Worm (Caenorhabditis elegans): Measurements from ENCODE around the gene klp-19.

Gene klp-19

DNA sequence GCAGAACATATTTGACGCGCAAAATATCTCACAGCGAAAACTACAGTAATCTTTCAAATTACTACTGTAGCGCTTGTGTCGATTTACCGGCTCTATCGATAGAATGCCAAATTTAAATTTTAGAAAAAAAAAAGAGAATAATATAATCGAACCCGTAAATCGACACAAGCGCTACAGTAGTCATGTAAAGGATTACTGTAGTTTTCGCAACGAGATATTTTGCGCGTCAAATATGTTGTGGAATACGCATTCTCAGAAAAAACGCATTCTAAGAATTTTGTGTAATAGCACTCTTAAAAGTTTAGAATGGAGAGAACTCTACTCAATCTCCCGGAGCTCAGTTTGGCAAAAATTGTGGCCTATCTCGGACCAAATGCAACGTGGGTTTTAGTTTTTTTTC lies 41.5 kb downstream of the klp-19 start, which contains the start of gene F56A8.5:
F56A8.5 (plus strand) TSS at position 301 of the 400 bp plus-strand sequence.
- TF ChIP-seq F13C5.2 (tag; optimal IDR thresholded peaks at IDR 0.05) (no peak), ceh-13 (GFP tag; optimal IDR thresholded peaks at IDR 0.05) (no peak), B0310.2 (tag; optimal IDR thresholded peaks at IDR 0.05) (no peak), ets-7 (tag; optimal IDR thresholded peaks at IDR 0.05) (no peak), hnd-1 (tag; optimal IDR thresholded peaks at IDR 0.05) (no peak), sea-1 (GFP tag; conservative IDR thresholded peaks at IDR 0.05) (no peak), hmbx-1 (tag; optimal IDR thresholded peaks at IDR 0.05) (no peak), tra-4 (tag; optimal IDR thresholded peaks at IDR 0.05) (no peak), aly-1 (tag; optimal IDR thresholded peaks at IDR 0.05) (no peak), tbx-37 (GFP tag; conservative IDR thresholded peaks at IDR 0.05) (no peak), tbx-11 (GFP tag; IDR thresholded peaks at IDR 0.05) (no peak), scrt-1 (GFP tag; IDR thresholded peaks at IDR 0.05) (no peak), ceh-36 (tag; optimal IDR thresholded peaks at IDR 0.05) (no peak), hmg-4 (GFP tag; optimal IDR thresholded peaks at IDR 0.05) (no peak), ama-1 (optimal IDR thresholded peaks at IDR 0.05) (no peak), pes-1 (GFP tag; IDR thresholded peaks at IDR 0.05) (no peak), flt-1 (GFP tag; IDR thresholded peaks at IDR 0.05) (no peak)

DNA sequence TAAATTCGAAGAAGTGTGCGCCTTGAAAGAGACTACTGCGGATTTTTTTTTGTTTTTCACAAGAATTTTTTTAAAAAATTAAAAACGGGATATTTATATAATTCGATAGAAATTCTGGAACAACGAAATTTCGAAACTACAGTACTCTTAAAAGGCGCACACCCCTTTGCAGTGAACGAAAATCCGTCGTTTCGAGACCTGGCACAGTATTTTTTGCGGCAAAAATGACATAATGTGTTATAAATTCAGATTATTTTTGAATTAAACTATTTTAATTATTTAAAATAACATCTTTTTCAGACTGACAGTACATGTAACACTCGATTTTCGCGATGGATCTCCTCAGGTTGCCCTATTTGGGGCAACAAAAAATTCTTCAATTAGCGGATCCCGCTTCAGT lies 44.1 kb downstream of the klp-19 start, which contains the start of gene F56A8.4:
F56A8.4 (plus strand) TSS at position 301 of the 400 bp plus-strand sequence.
- TF ChIP-seq B0310.2 (tag; optimal IDR thresholded peaks at IDR 0.05) (no peak), ceh-36 (tag; optimal IDR thresholded peaks at IDR 0.05) (no peak), hmg-4 (GFP tag; optimal IDR thresholded peaks at IDR 0.05) (no peak)

- TF ChIP-seq ceh-36 (tag; optimal IDR thresholded peaks at IDR 0.05), result no peak
- TF ChIP-seq B0310.2 (tag; optimal IDR thresholded peaks at IDR 0.05), result no peak
- no peak for TF ChIP-seq hmg-4 (GFP tag; optimal IDR thresholded peaks at IDR 0.05)
- TF ChIP-seq hnd-1 (tag; optimal IDR thresholded peaks at IDR 0.05), result no peak
- TF ChIP-seq aly-1 (tag; optimal IDR thresholded peaks at IDR 0.05), result no peak
These were observed 46.7 kb downstream of the klp-19 start for ce11 chrIII:13260344-13260743.

DNA sequence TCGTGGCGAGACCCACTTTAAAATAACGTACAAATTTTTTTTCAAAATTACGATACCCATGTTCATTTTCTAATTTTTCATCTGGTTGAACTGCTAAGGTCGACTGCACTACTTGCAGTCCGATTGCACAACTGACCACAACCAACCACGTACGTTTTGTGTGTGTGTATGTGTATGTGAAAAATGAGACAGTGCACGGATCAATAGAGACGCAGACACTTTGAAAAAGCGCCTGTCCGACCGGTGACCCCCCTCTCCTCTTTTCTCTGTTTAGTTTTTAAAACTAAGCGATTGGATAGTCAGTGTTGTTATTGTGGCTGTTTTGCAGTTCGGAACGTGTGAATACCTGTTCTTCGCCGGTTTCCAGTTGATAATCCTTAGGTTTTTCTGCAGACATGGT lies 48.3 kb downstream of the klp-19 start:
- no peak for TF ChIP-seq ceh-36 (tag; optimal IDR thresholded peaks at IDR 0.05)
- TF ChIP-seq aly-1 (tag; optimal IDR thresholded peaks at IDR 0.05), result no peak
- TF ChIP-seq ets-7 (tag; optimal IDR thresholded peaks at IDR 0.05), result no peak
- TF ChIP-seq tra-4 (tag; optimal IDR thresholded peaks at IDR 0.05), result no peak
- TF ChIP-seq B0310.2 (tag; optimal IDR thresholded peaks at IDR 0.05), result no peak
- TF ChIP-seq pes-1 (GFP tag; IDR thresholded peaks at IDR 0.05), result 0 out of 2 replicates have a peak, but pooled peaks have one; percentile 25

DNA sequence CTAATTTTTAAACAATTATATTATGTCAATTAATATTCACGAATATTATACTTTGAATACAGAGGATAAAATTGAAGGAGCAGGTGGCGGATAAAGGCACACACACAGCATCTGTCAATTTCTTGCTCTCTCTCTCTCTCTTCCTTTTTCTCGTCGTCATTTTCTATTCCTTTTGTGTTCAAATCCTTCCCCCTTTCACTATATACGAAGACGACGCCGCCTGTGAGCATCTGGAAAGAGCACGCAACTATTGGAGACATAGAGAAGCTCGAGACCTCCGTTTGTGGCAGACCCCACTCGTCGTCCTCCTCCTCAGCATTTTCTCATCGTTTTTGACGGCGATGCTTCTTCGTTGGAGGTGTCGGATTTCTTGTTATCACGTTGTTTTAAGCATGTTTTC lies 48.9 kb downstream of the klp-19 start:
- TF ChIP-seq hmg-4 (GFP tag; optimal IDR thresholded peaks at IDR 0.05) (peak; percentile 30), hmbx-1 (tag; optimal IDR thresholded peaks at IDR 0.05) (no peak)

ce11 chrIII:13256438-13256928 lies 50.6 kb downstream of the klp-19 start, which contains the start of gene F56A8.3:
F56A8.3 (plus strand) TSS chrIII:13256878.
- TF ChIP-seq F13C5.2 (tag; optimal IDR thresholded peaks at IDR 0.05) (peak; percentile 39), ceh-36 (tag; optimal IDR thresholded peaks at IDR 0.05) (no peak)

- TF ChIP-seq ets-7 (tag; optimal IDR thresholded peaks at IDR 0.05), result no peak
- TF ChIP-seq ceh-13 (GFP tag; optimal IDR thresholded peaks at IDR 0.05), result no peak
- no peak for TF ChIP-seq B0310.2 (tag; optimal IDR thresholded peaks at IDR 0.05)
- TF ChIP-seq tbx-11 (GFP tag; IDR thresholded peaks at IDR 0.05), result no peak
- no peak for TF ChIP-seq tra-4 (tag; optimal IDR thresholded peaks at IDR 0.05)
- no peak for TF ChIP-seq scrt-1 (GFP tag; IDR thresholded peaks at IDR 0.05)
- TF ChIP-seq hnd-1 (tag; optimal IDR thresholded peaks at IDR 0.05), result no peak
- no peak for TF ChIP-seq sea-1 (GFP tag; conservative IDR thresholded peaks at IDR 0.05)
- TF ChIP-seq F13C5.2 (tag; optimal IDR thresholded peaks at IDR 0.05), result no peak
- TF ChIP-seq ceh-36 (tag; optimal IDR thresholded peaks at IDR 0.05), result no peak
- TF ChIP-seq ama-1 (optimal IDR thresholded peaks at IDR 0.05), result no peak
- no peak for TF ChIP-seq hmg-4 (GFP tag; optimal IDR thresholded peaks at IDR 0.05)
- TF ChIP-seq flt-1 (GFP tag; IDR thresholded peaks at IDR 0.05), result no peak
- TF ChIP-seq pes-1 (GFP tag; IDR thresholded peaks at IDR 0.05), result no peak
- TF ChIP-seq aly-1 (tag; optimal IDR thresholded peaks at IDR 0.05), result no peak
These were observed 52.8 kb downstream of the klp-19 start, which contains the start of gene F56A8.9 for ce11 chrIII:13254178-13254725. F56A8.9 (plus strand) TSS chrIII:13254675.

Data from whole organism, early embryonic.